Fruit fly (Drosophila melanogaster) whole organism, embryonic: ENCODE measurements around the gene Mst85C.

Experiments used
- ATbp ChIP-seq: fragments of 200-800 bp; sonication (Bioruptor generic); optimal IDR thresholded peaks from 2 replicates; lab custom pipeline; 2017; ENCODE audit warnings: missing biosample characterization, mild to moderate bottlenecking, missing genetic modification characterization, missing genetic modification reagents
- CG10543 ChIP-seq: fragments of 200-800 bp; sonication (Bioruptor generic); optimal IDR thresholded peaks from 3 replicates; lab custom pipeline; 2017; ENCODE audit warnings: missing biosample characterization, mild to moderate bottlenecking, missing genetic modification characterization, moderate library complexity
- CG1233 ChIP-seq: fragments of 200-800 bp; sonication (Bioruptor generic); optimal IDR thresholded peaks from 4 replicates; lab custom pipeline; 2018; ENCODE audit warnings: missing biosample characterization, mild to moderate bottlenecking, missing genetic modification characterization
- CG12391 ChIP-seq: fragments of 200-800 bp; sonication (Bioruptor generic); optimal IDR thresholded peaks from 3 replicates; lab custom pipeline; 2018; ENCODE audit warnings: missing biosample characterization, mild to moderate bottlenecking, missing genetic modification characterization, moderate library complexity
- CG13287 ChIP-seq: fragments of 200-800 bp; sonication (Bioruptor generic); IDR thresholded peaks from 2 replicates; pipeline ENCODE4 v1.3.6; 2022; ENCODE audit warnings: missing biosample characterization, missing genetic modification characterization; ENCODE audit not compliant: partially characterized antibody
- CG13296 ChIP-seq: fragments of 200-800 bp; sonication (Bioruptor generic); optimal IDR thresholded peaks from 3 replicates; lab custom pipeline; 2018; ENCODE audit warnings: missing biosample characterization, mild to moderate bottlenecking, missing genetic modification characterization
- CG13775 ChIP-seq: fragments of 200-800 bp; sonication (Bioruptor generic); optimal IDR thresholded peaks from 3 replicates; lab custom pipeline; 2017; ENCODE audit warnings: missing biosample characterization, mild to moderate bottlenecking, missing genetic modification characterization
- CG15479 ChIP-seq: fragments of 200-800 bp; sonication (Bioruptor generic); optimal IDR thresholded peaks from 3 replicates; lab custom pipeline; 2019; ENCODE audit warnings: missing biosample characterization, mild to moderate bottlenecking, missing genetic modification characterization, moderate library complexity
- CG16863 ChIP-seq: fragments of 200-800 bp; sonication (Bioruptor generic); optimal IDR thresholded peaks from 3 replicates; lab custom pipeline; 2016; ENCODE audit warnings: missing biosample characterization, missing genetic modification characterization
- CG4820 ChIP-seq: fragments of 200-800 bp; sonication (Bioruptor generic); optimal IDR thresholded peaks from 3 replicates; lab custom pipeline; 2016; ENCODE audit warnings: missing biosample characterization, missing genetic modification characterization
- CG6791 ChIP-seq: fragments of 200-800 bp; sonication (Bioruptor generic); IDR thresholded peaks from 3 replicates; pipeline ENCODE4 v1.3.6; 2022; ENCODE audit warnings: missing biosample characterization, missing genetic modification characterization; ENCODE audit not compliant: partially characterized antibody
- CG7745 ChIP-seq: fragments of 200-800 bp; sonication (Bioruptor generic); optimal IDR thresholded peaks from 2 replicates; lab custom pipeline; 2018; ENCODE audit warnings: missing biosample characterization, mild to moderate bottlenecking, missing genetic modification characterization, moderate library complexity
- CG7987 ChIP-seq: fragments of 200-800 bp; sonication (Bioruptor generic); optimal IDR thresholded peaks from 2 replicates; lab custom pipeline; 2018; ENCODE audit warnings: missing biosample characterization, mild to moderate bottlenecking, missing genetic modification characterization, moderate library complexity
- CG9215 ChIP-seq: fragments of 200-800 bp; sonication (Bioruptor generic); IDR thresholded peaks from 2 replicates; pipeline ENCODE4 v1.3.6; 2022; ENCODE audit warnings: missing biosample characterization, missing genetic modification characterization
- Camta ChIP-seq: fragments of 200-800 bp; sonication (Bioruptor generic); optimal IDR thresholded peaks from 2 replicates; lab custom pipeline; 2016; ENCODE audit warnings: missing biosample characterization, missing genetic modification characterization
- Chrac-16 ChIP-seq: fragments of 200-800 bp; sonication (Bioruptor generic); optimal IDR thresholded peaks from 3 replicates; lab custom pipeline; 2016; ENCODE audit warnings: missing biosample characterization, missing genetic modification characterization
- CrebB ChIP-seq: fragments of 200-800 bp; sonication (Bioruptor generic); optimal IDR thresholded peaks from 3 replicates; lab custom pipeline; 2018; ENCODE audit warnings: missing biosample characterization, mild to moderate bottlenecking, missing genetic modification characterization
- Dbx ChIP-seq: fragments of 200-800 bp; sonication (Bioruptor generic); IDR thresholded peaks from 3 replicates; pipeline ENCODE4 v1.3.6; 2022; ENCODE audit warnings: missing biosample characterization, missing genetic modification characterization
- E2f2 ChIP-seq: fragments of 200-800 bp; sonication (Bioruptor generic); IDR thresholded peaks from 2 replicates; pipeline ENCODE4 v1.3.6; 2022; ENCODE audit warnings: missing biosample characterization, missing genetic modification characterization
- Fer1 ChIP-seq: fragments of 200-800 bp; sonication (Bioruptor generic); optimal IDR thresholded peaks from 2 replicates; lab custom pipeline; 2017; ENCODE audit warnings: missing biosample characterization, mild to moderate bottlenecking, missing genetic modification characterization
- H2.0 ChIP-seq: fragments of 200-800 bp; sonication (Bioruptor generic); IDR thresholded peaks from 2 replicates; pipeline ENCODE4 v1.3.6; 2022; ENCODE audit warnings: missing biosample characterization, missing genetic modification characterization
- HHEX ChIP-seq: fragments of 200-800 bp; sonication (Bioruptor generic); optimal IDR thresholded peaks from 3 replicates; lab custom pipeline; 2017; ENCODE audit warnings: missing biosample characterization, mild to moderate bottlenecking, missing genetic modification characterization, missing genetic modification reagents
- Max ChIP-seq: fragments of 200-800 bp; sonication (Bioruptor generic); optimal IDR thresholded peaks from 2 replicates; lab custom pipeline; 2016; ENCODE audit warnings: missing biosample characterization, mild to moderate bottlenecking, missing genetic modification characterization
- Meics ChIP-seq: fragments of 200-800 bp; sonication (Bioruptor generic); optimal IDR thresholded peaks from 2 replicates; lab custom pipeline; 2017; ENCODE audit warnings: missing biosample characterization, mild to moderate bottlenecking, missing genetic modification characterization
- Optix ChIP-seq: fragments of 200-800 bp; sonication (Bioruptor generic); IDR thresholded peaks from 3 replicates; pipeline ENCODE4 v1.3.6; 2022; ENCODE audit warnings: missing biosample characterization, missing genetic modification characterization
- Sox102F ChIP-seq: fragments of 200-800 bp; sonication (Bioruptor generic); optimal IDR thresholded peaks from 2 replicates; lab custom pipeline; 2018; ENCODE audit warnings: missing biosample characterization, mild to moderate bottlenecking, missing genetic modification characterization, moderate library complexity
- Sry-δ ChIP-seq: fragments of 200-800 bp; sonication (Bioruptor generic); optimal IDR thresholded peaks from 2 replicates; lab custom pipeline; 2016; ENCODE audit warnings: missing biosample characterization, missing genetic modification characterization
- YL-1 ChIP-seq: fragments of 200-800 bp; sonication (Bioruptor generic); optimal IDR thresholded peaks from 3 replicates; lab custom pipeline; 2017; ENCODE audit warnings: missing biosample characterization, mild to moderate bottlenecking, missing genetic modification characterization
- aop ChIP-seq: fragments of 200-800 bp; sonication (Bioruptor generic); IDR thresholded peaks from 2 replicates; pipeline ENCODE4 v1.3.6; 2022; ENCODE audit warnings: missing biosample characterization, missing genetic modification characterization
- ap ChIP-seq: fragments of 200-800 bp; sonication (Bioruptor generic); IDR thresholded peaks from 2 replicates; pipeline ENCODE4 v1.3.6; 2022; ENCODE audit warnings: missing biosample characterization, missing genetic modification characterization
- az2 ChIP-seq: fragments of 200-800 bp; sonication (Bioruptor generic); optimal IDR thresholded peaks from 3 replicates; lab custom pipeline; 2016; ENCODE audit warnings: missing biosample characterization, missing genetic modification characterization
- cato ChIP-seq: fragments of 200-800 bp; sonication (Bioruptor generic); optimal IDR thresholded peaks from 2 replicates; lab custom pipeline; 2016; ENCODE audit warnings: missing biosample characterization, missing genetic modification characterization, borderline replicate concordance
- cwo ChIP-seq: fragments of 200-800 bp; sonication (Bioruptor generic); optimal IDR thresholded peaks from 3 replicates; lab custom pipeline; 2017; ENCODE audit warnings: missing biosample characterization, missing genetic modification characterization, mild to moderate bottlenecking, moderate library complexity, missing genetic modification reagents
- dimm ChIP-seq: fragments of 200-800 bp; sonication (Bioruptor generic); IDR thresholded peaks from 2 replicates; pipeline ENCODE4 v1.3.6; 2022; ENCODE audit warnings: missing biosample characterization, missing genetic modification characterization
- ems ChIP-seq: fragments of 200-800 bp; sonication (Bioruptor generic); optimal IDR thresholded peaks from 3 replicates; lab custom pipeline; 2016; ENCODE audit warnings: missing biosample characterization, missing genetic modification characterization
- fd102C ChIP-seq: fragments of 200-800 bp; sonication (Bioruptor generic); optimal IDR thresholded peaks from 2 replicates; lab custom pipeline; 2018; ENCODE audit warnings: missing biosample characterization, mild to moderate bottlenecking, missing genetic modification characterization, moderate library complexity
- gro ChIP-seq: fragments of 200-800 bp; sonication (Bioruptor generic); optimal IDR thresholded peaks from 2 replicates; lab custom pipeline; 2016; ENCODE audit warnings: missing biosample characterization, missing genetic modification characterization
- ind ChIP-seq: fragments of 200-800 bp; sonication (Bioruptor generic); optimal IDR thresholded peaks from 3 replicates; lab custom pipeline; 2016; ENCODE audit warnings: missing biosample characterization, missing genetic modification characterization
- inv ChIP-seq: fragments of 200-800 bp; sonication (Bioruptor generic); IDR thresholded peaks from 2 replicates; pipeline ENCODE4 v1.3.6; 2022; ENCODE audit warnings: missing biosample characterization, missing genetic modification characterization; ENCODE audit not compliant: partially characterized antibody
- klu ChIP-seq: fragments of 200-800 bp; sonication (Bioruptor generic); IDR thresholded peaks from 2 replicates; pipeline ENCODE4 v1.3.6; 2022; ENCODE audit warnings: missing biosample characterization, missing genetic modification characterization
- odd ChIP-seq: fragments of 200-800 bp; sonication (Bioruptor generic); optimal IDR thresholded peaks from 2 replicates; lab custom pipeline; 2017; ENCODE audit warnings: missing biosample characterization, mild to moderate bottlenecking, missing genetic modification characterization
- onecut ChIP-seq: fragments of 200-800 bp; sonication (Bioruptor generic); IDR thresholded peaks from 2 replicates; pipeline ENCODE4 v1.3.6; 2022; ENCODE audit warnings: missing biosample characterization, missing genetic modification characterization
- pfk ChIP-seq: fragments of 200-800 bp; sonication (Bioruptor generic); optimal IDR thresholded peaks from 2 replicates; lab custom pipeline; 2018; ENCODE audit warnings: missing biosample characterization, mild to moderate bottlenecking, missing genetic modification characterization, moderate library complexity
- pho ChIP-seq: fragments of 200-800 bp; sonication (Bioruptor generic); optimal IDR thresholded peaks from 2 replicates; lab custom pipeline; 2016; ENCODE audit warnings: missing biosample characterization, missing genetic modification characterization
- pros ChIP-seq: fragments of 200-800 bp; sonication (Bioruptor generic); optimal IDR thresholded peaks from 3 replicates; lab custom pipeline; 2019; ENCODE audit warnings: missing biosample characterization, mild to moderate bottlenecking, missing genetic modification characterization, moderate library complexity
- pzg ChIP-seq: fragments of 200-800 bp; sonication (Bioruptor generic); optimal IDR thresholded peaks from 3 replicates; lab custom pipeline; 2018; ENCODE audit warnings: missing biosample characterization, mild to moderate bottlenecking, missing genetic modification characterization, moderate library complexity
- slbo ChIP-seq: fragments of 200-800 bp; sonication (Bioruptor generic); IDR thresholded peaks from 2 replicates; pipeline ENCODE4 v1.3.6; 2022; ENCODE audit warnings: missing biosample characterization, missing genetic modification characterization
- slou ChIP-seq: fragments of 200-800 bp; sonication (Bioruptor generic); optimal IDR thresholded peaks from 3 replicates; lab custom pipeline; 2016; ENCODE audit warnings: missing biosample characterization, missing genetic modification characterization
- sna ChIP-seq: fragments of 200-800 bp; sonication (Bioruptor generic); IDR thresholded peaks from 2 replicates; pipeline ENCODE4 v1.3.6; 2022; ENCODE audit warnings: missing biosample characterization, missing genetic modification characterization; ENCODE audit not compliant: partially characterized antibody
- sqz ChIP-seq: fragments of 200-800 bp; sonication (Bioruptor generic); optimal IDR thresholded peaks from 3 replicates; lab custom pipeline; 2018; ENCODE audit warnings: missing biosample characterization, mild to moderate bottlenecking, missing genetic modification characterization
- wor ChIP-seq: fragments of 200-800 bp; sonication (Bioruptor generic); IDR thresholded peaks from 2 replicates; pipeline ENCODE4 v1.3.6; 2022; ENCODE audit warnings: missing biosample characterization, missing genetic modification characterization

The Mst85C gene

dm6 chr3R:9050519-9051119 is 2.2 kb downstream of the Mst85C start, which contains the start of gene Nmdmc (continued):
- no peak for TF ChIP-seq CG7987 (GFP tag; lab: Kevin White, UChicago)
- TF ChIP-seq aop, result no peak
- TF ChIP-seq slbo (GFP tag; lab: Robert Waterston, UW), result no peak
- TF ChIP-seq odd, result no peak
- TF ChIP-seq CG15479 (GFP tag; lab: Kevin White, UChicago), result peak; percentile 8
- no peak for TF ChIP-seq sna (GFP tag; lab: Robert Waterston, UW)
- TF ChIP-seq ind, result no peak
- TF ChIP-seq Sry-δ (GFP tag; lab: Kevin White, UChicago), result peak; percentile 29
- no peak for TF ChIP-seq ap
- TF ChIP-seq fd102C, result no peak
- no peak for TF ChIP-seq Sox102F
- no peak for TF ChIP-seq onecut
- TF ChIP-seq gro (GFP tag; lab: Kevin White, UChicago), result peak; percentile 16
- TF ChIP-seq CG4820 (GFP tag; lab: Kevin White, UChicago), result no peak
- no peak for TF ChIP-seq CG10543
- no peak for TF ChIP-seq az2 (GFP tag; lab: Kevin White, UChicago)
- no peak for TF ChIP-seq Camta
- TF ChIP-seq pros (GFP tag; lab: Kevin White, UChicago), result no peak
- TF ChIP-seq CG13775, result no peak
- no peak for TF ChIP-seq Optix
- no peak for TF ChIP-seq CG6791
- TF ChIP-seq cato (GFP tag; lab: Kevin White, UChicago), result no peak
- TF ChIP-seq CG9215 (GFP tag; lab: Robert Waterston, UW), result no peak
- no peak for TF ChIP-seq cwo (GFP tag; lab: Kevin White, UChicago)
- TF ChIP-seq dimm, result no peak
- no peak for TF ChIP-seq CrebB
- TF ChIP-seq pfk (GFP tag; lab: Kevin White, UChicago), result no peak
- no peak for TF ChIP-seq Dbx (GFP tag; lab: Robert Waterston, UW)
- no peak for TF ChIP-seq HHEX (GFP tag; lab: Kevin White, UChicago)
- TF ChIP-seq H2.0 (GFP tag; lab: Robert Waterston, UW), result no peak
- no peak for TF ChIP-seq ems
- no peak for TF ChIP-seq slou (GFP tag; lab: Kevin White, UChicago)
- no peak for TF ChIP-seq inv (GFP tag; lab: Robert Waterston, UW)
- TF ChIP-seq CG16863 (GFP tag; lab: Kevin White, UChicago), result no peak
- TF ChIP-seq Chrac-16, result no peak
- no peak for TF ChIP-seq pho (GFP tag; lab: Kevin White, UChicago)
- no peak for TF ChIP-seq ATbp
- TF ChIP-seq pzg (GFP tag; lab: Kevin White, UChicago), result peak; percentile 78
- no peak for TF ChIP-seq CG7745
- no peak for TF ChIP-seq sqz (GFP tag; lab: Kevin White, UChicago)
- no peak for TF ChIP-seq wor (GFP tag; lab: Robert Waterston, UW)
- no peak for TF ChIP-seq CG13296
- no peak for TF ChIP-seq CG12391
- TF ChIP-seq E2f2 (GFP tag; lab: Robert Waterston, UW), result no peak
- no peak for TF ChIP-seq CG1233 (GFP tag; lab: Kevin White, UChicago)
- peak; percentile 38 for TF ChIP-seq YL-1
- no peak for TF ChIP-seq Max (GFP tag; lab: Kevin White, UChicago)
- no peak for TF ChIP-seq klu (GFP tag; lab: Robert Waterston, UW)
- TF ChIP-seq CG13287 (GFP tag; lab: Robert Waterston, UW), result no peak
- no peak for TF ChIP-seq Meics (GFP tag; lab: Kevin White, UChicago)
- TF ChIP-seq Fer1, result no peak
